Fruit fly (Drosophila melanogaster) whole organism, adult: ENCODE data around the gene CG31253.

Experiments
- CG11617 ChIP-seq: fragments of 200-800 bp; sonication (Bioruptor generic); optimal IDR thresholded peaks from 2 replicates; lab custom pipeline; 2017; ENCODE audit warnings: mild to moderate bottlenecking, missing biosample characterization, missing genetic modification reagents, missing genetic modification characterization
- CG12768 ChIP-seq: fragments of 200-800 bp; sonication (Bioruptor generic); optimal IDR thresholded peaks from 2 replicates; lab custom pipeline; 2017; ENCODE audit warnings: missing biosample characterization, missing genetic modification characterization, mild to moderate bottlenecking, moderate library complexity, missing genetic modification reagents
- CG14711 ChIP-seq: fragments of 200-800 bp; sonication (Bioruptor generic); optimal IDR thresholded peaks from 2 replicates; lab custom pipeline; 2018; ENCODE audit warnings: missing biosample characterization, mild to moderate bottlenecking, missing genetic modification characterization, moderate library complexity
- CG1620 ChIP-seq: fragments of 200-800 bp; sonication (Bioruptor generic); optimal IDR thresholded peaks from 2 replicates; lab custom pipeline; 2016; ENCODE audit warnings: missing biosample characterization, missing genetic modification characterization
- CG33017 ChIP-seq: fragments of 200-800 bp; sonication (Bioruptor generic); optimal IDR thresholded peaks from 2 replicates; lab custom pipeline; 2018; ENCODE audit warnings: missing biosample characterization, mild to moderate bottlenecking, missing genetic modification characterization, moderate library complexity
- CG5204 ChIP-seq: fragments of 200-800 bp; sonication (Bioruptor generic); optimal IDR thresholded peaks from 2 replicates; lab custom pipeline; 2016; ENCODE audit warnings: missing biosample characterization, missing genetic modification characterization
- CG7045 ChIP-seq: fragments of 200-800 bp; sonication (Bioruptor generic); optimal IDR thresholded peaks from 2 replicates; lab custom pipeline; 2017; ENCODE audit warnings: missing biosample characterization, mild to moderate bottlenecking, missing genetic modification characterization
- CG7101 ChIP-seq: fragments of 200-800 bp; sonication (Bioruptor generic); optimal IDR thresholded peaks from 2 replicates; lab custom pipeline; 2018; ENCODE audit warnings: missing biosample characterization, mild to moderate bottlenecking, missing genetic modification characterization, moderate library complexity
- Clk ChIP-seq: fragments of 200-800 bp; sonication (Bioruptor generic); optimal IDR thresholded peaks from 2 replicates; lab custom pipeline; 2017; ENCODE audit warnings: missing biosample characterization, missing genetic modification characterization
- Crg-1 ChIP-seq: fragments of 200-800 bp; sonication (Bioruptor generic); optimal IDR thresholded peaks from 2 replicates; lab custom pipeline; 2016; ENCODE audit warnings: missing biosample characterization, missing genetic modification characterization
- Hr96 ChIP-seq: fragments of 200-800 bp; sonication (Bioruptor generic); optimal IDR thresholded peaks from 2 replicates; lab custom pipeline; 2016; ENCODE audit warnings: missing biosample characterization, missing genetic modification characterization
- Mnt ChIP-seq: fragments of 200-800 bp; sonication (Bioruptor generic); optimal IDR thresholded peaks from 2 replicates; lab custom pipeline; 2016; ENCODE audit warnings: missing biosample characterization, mild to moderate bottlenecking, missing genetic modification characterization
- bab1 ChIP-seq: fragments of 200-800 bp; sonication (Bioruptor generic); optimal IDR thresholded peaks from 3 replicates; lab custom pipeline; 2019; ENCODE audit warnings: missing biosample characterization, mild to moderate bottlenecking, missing genetic modification characterization, moderate library complexity
- cic ChIP-seq: fragments of 200-800 bp; sonication (Bioruptor generic); optimal IDR thresholded peaks from 2 replicates; lab custom pipeline; 2017; ENCODE audit warnings: missing biosample characterization, mild to moderate bottlenecking, missing genetic modification characterization, moderate library complexity
- cnc ChIP-seq, 2 experiments: fragments of >200 bp; optimal IDR thresholded peaks; 2 replicates each; lab custom pipeline; 2017
- kay ChIP-seq: fragments of 200-800 bp; sonication (Bioruptor generic); peaks from one replicate; lab custom pipeline; 2016; ENCODE audit warnings: missing biosample characterization, missing genetic modification characterization, borderline replicate concordance
- ovo ChIP-seq: fragments of 200-800 bp; sonication (Bioruptor generic); optimal IDR thresholded peaks from 2 replicates; lab custom pipeline; 2016; ENCODE audit warnings: missing biosample characterization, missing genetic modification characterization
- pad ChIP-seq: fragments of 200-800 bp; sonication (Bioruptor generic); optimal IDR thresholded peaks from 3 replicates; lab custom pipeline; 2017; ENCODE audit warnings: missing biosample characterization, missing genetic modification characterization, mild to moderate bottlenecking, moderate library complexity, missing genetic modification reagents
- tj ChIP-seq: fragments of 200-800 bp; sonication (Bioruptor generic); optimal IDR thresholded peaks from 3 replicates; lab custom pipeline; 2017; ENCODE audit warnings: missing biosample characterization, mild to moderate bottlenecking, missing genetic modification characterization, moderate library complexity
- toe ChIP-seq: fragments of 200-800 bp; sonication (Bioruptor generic); optimal IDR thresholded peaks from 2 replicates; lab custom pipeline; 2016; ENCODE audit warnings: missing biosample characterization, missing genetic modification characterization

CG31253 gene

dm6 chr3R:27921982-27922672, 38.2 kb downstream of the CG31253 start, which contains the start of gene BCAS2:
TSS of gene BCAS2 (minus strand) at chr3R:27922356.
- TF ChIP-seq cic, result no peak
- TF ChIP-seq CG1620 (GFP tag; lab: Kevin White, UChicago), result no peak
- no peak for TF ChIP-seq bab1
- no peak for TF ChIP-seq tj (GFP tag; lab: Kevin White, UChicago)
- TF ChIP-seq kay (GFP tag; lab: Kevin White, UChicago), result no peak
- TF ChIP-seq CG12768 (GFP tag; lab: Kevin White, UChicago), result no peak
- no peak for TF ChIP-seq Mnt (GFP tag; lab: Kevin White, UChicago)
- no peak for TF ChIP-seq Crg-1
- TF ChIP-seq toe (GFP tag; lab: Kevin White, UChicago), result no peak
- TF ChIP-seq pad (GFP tag; lab: Kevin White, UChicago), result no peak
- no peak for TF ChIP-seq Clk (GFP tag; lab: Kevin White, UChicago)
- TF ChIP-seq CG5204, result no peak
- TF ChIP-seq Hr96, result no peak
- TF ChIP-seq CG33017 (tag; lab: Kevin White, UChicago), result no peak
- TF ChIP-seq CG7045 (GFP tag; lab: Kevin White, UChicago), result no peak
- no peak for TF ChIP-seq CG7101 (tag; lab: Kevin White, UChicago)
- TF ChIP-seq ovo (GFP tag; lab: Kevin White, UChicago), result no peak
- TF ChIP-seq CG14711 (tag; lab: Kevin White, UChicago), result no peak
- TF ChIP-seq cnc (optimal IDR thresholded peaks at IDR 0.05; lab: Kevin White, UChicago), result no peak
- no peak for TF ChIP-seq CG11617 (GFP tag; lab: Kevin White, UChicago)

- TF ChIP-seq Mnt (GFP tag; lab: Kevin White, UChicago), result no peak
- no peak for TF ChIP-seq CG1620 (GFP tag; lab: Kevin White, UChicago)
- TF ChIP-seq cnc (optimal IDR thresholded peaks at IDR 0.05; lab: Kevin White, UChicago), result no peak
- no peak for TF ChIP-seq CG5204
- no peak for TF ChIP-seq toe (GFP tag; lab: Kevin White, UChicago)
- no peak for TF ChIP-seq tj (GFP tag; lab: Kevin White, UChicago)
- no peak for TF ChIP-seq Clk (GFP tag; lab: Kevin White, UChicago)
- no peak for TF ChIP-seq CG7101 (tag; lab: Kevin White, UChicago)
- no peak for TF ChIP-seq CG33017 (tag; lab: Kevin White, UChicago)
- TF ChIP-seq pad (GFP tag; lab: Kevin White, UChicago), result no peak
- TF ChIP-seq CG11617 (GFP tag; lab: Kevin White, UChicago), result no peak
- no peak for TF ChIP-seq bab1
- no peak for TF ChIP-seq cic
- no peak for TF ChIP-seq kay (GFP tag; lab: Kevin White, UChicago)
- TF ChIP-seq CG14711 (tag; lab: Kevin White, UChicago), result no peak
- no peak for TF ChIP-seq Crg-1
- no peak for TF ChIP-seq ovo (GFP tag; lab: Kevin White, UChicago)
- TF ChIP-seq Hr96, result no peak
Observed at dm6 chr3R:27920883-27921282, 39.5 kb downstream of the CG31253 start, which contains the start of gene CG12259. TSS of gene CG12259 (minus strand) at chr3R:27921089.

- TF ChIP-seq CG1620 (GFP tag; lab: Kevin White, UChicago), result no peak
- no peak for TF ChIP-seq tj (GFP tag; lab: Kevin White, UChicago)
- peak; percentile 8 for TF ChIP-seq Mnt (GFP tag; lab: Kevin White, UChicago)
- TF ChIP-seq Clk (GFP tag; lab: Kevin White, UChicago), result no peak
- peak; percentile 61 for TF ChIP-seq bab1
- peak; percentile 13 for TF ChIP-seq CG12768 (GFP tag; lab: Kevin White, UChicago)
- TF ChIP-seq ovo (GFP tag; lab: Kevin White, UChicago), result no peak
- TF ChIP-seq CG11617 (GFP tag; lab: Kevin White, UChicago), result peak; percentile 58
- TF ChIP-seq pad (GFP tag; lab: Kevin White, UChicago), result no peak
- no peak for TF ChIP-seq cnc (optimal IDR thresholded peaks at IDR 0.05; lab: Kevin White, UChicago)
- TF ChIP-seq Crg-1, result no peak
- TF ChIP-seq CG14711 (tag; lab: Kevin White, UChicago), result peak; percentile 46
- TF ChIP-seq CG7101 (tag; lab: Kevin White, UChicago), result peak; percentile 36
- TF ChIP-seq toe (GFP tag; lab: Kevin White, UChicago), result no peak
- peak; percentile 28 for TF ChIP-seq CG33017 (tag; lab: Kevin White, UChicago)
- TF ChIP-seq kay (GFP tag; lab: Kevin White, UChicago), result no peak
Observed at dm6 chr3R:27919385-27919789, 41.0 kb downstream of the CG31253 start, which contains the start of gene Boh1. TSS of gene Boh1 (minus strand) at chr3R:27919460.

dm6 chr3R:27916355-27917019, 43.9 kb downstream of the CG31253 start, which contains the start of the genes CG5003 and mRpS22:
TSS of gene CG5003 (minus strand) at chr3R:27916516.
TSS of gene mRpS22 (plus strand) at chr3R:27916908.
- TF ChIP-seq kay (GFP tag; lab: Kevin White, UChicago), result no peak
- peak; percentile 28 for TF ChIP-seq Hr96
- TF ChIP-seq toe (GFP tag; lab: Kevin White, UChicago), result peak; percentile 77
- peak; percentile 64 for TF ChIP-seq pad (GFP tag; lab: Kevin White, UChicago)
- TF ChIP-seq Crg-1, result peak; percentile 68
- TF ChIP-seq CG1620 (GFP tag; lab: Kevin White, UChicago), result peak; percentile 76
- peak; percentile 52 for TF ChIP-seq tj (GFP tag; lab: Kevin White, UChicago)
- TF ChIP-seq Clk (GFP tag; lab: Kevin White, UChicago), result peak; percentile 51
- TF ChIP-seq CG5204, result no peak
- TF ChIP-seq CG14711 (tag; lab: Kevin White, UChicago), result peak; percentile 44
- TF ChIP-seq ovo (GFP tag; lab: Kevin White, UChicago), result peak; percentile 45
- TF ChIP-seq cnc (optimal IDR thresholded peaks at IDR 0.05; lab: Kevin White, UChicago), result no peak
- peak; percentile 45 for TF ChIP-seq CG33017 (tag; lab: Kevin White, UChicago)
- TF ChIP-seq CG12768 (GFP tag; lab: Kevin White, UChicago), result peak; percentile 70
- TF ChIP-seq bab1, result no peak
- TF ChIP-seq CG11617 (GFP tag; lab: Kevin White, UChicago), result peak; percentile 78
- peak; percentile 68 for TF ChIP-seq CG7045 (GFP tag; lab: Kevin White, UChicago)
- peak; percentile 65 for TF ChIP-seq CG7101 (tag; lab: Kevin White, UChicago)
- TF ChIP-seq Mnt (GFP tag; lab: Kevin White, UChicago), result peak; percentile 37
- TF ChIP-seq cic, result no peak
